Worm (Caenorhabditis elegans): ENCODE measurements around the gene nhr-173.

- TF ChIP-seq ama-1 (optimal IDR thresholded peaks at IDR 0.05), result no peak
- TF ChIP-seq flt-1 (GFP tag; IDR thresholded peaks at IDR 0.05), result no peak
- TF ChIP-seq hmg-4 (GFP tag; optimal IDR thresholded peaks at IDR 0.05), result no peak
These were observed 17.4 kb upstream of the nhr-173 start for ce11 chrX:6637933-6638332.
